Worm (Caenorhabditis elegans) whole organism, late embryonic: ENCODE data around the gene hch-1.

Experiments used
- C38D4.7 ChIP-seq: fragments of 200-800 bp; sonication (Bioruptor generic); optimal IDR thresholded peaks from 2 replicates; lab custom pipeline; 2018; ENCODE audit warnings: mild to moderate bottlenecking, missing genetic modification characterization, moderate library complexity, missing compliant biosample characterization
- K02D7.2 ChIP-seq: sonication (generic microtip); optimal IDR thresholded peaks from 2 replicates; lab custom pipeline; 2017; ENCODE audit warnings: mild to moderate bottlenecking, missing genetic modification characterization, missing compliant biosample characterization
- T23F11.4 ChIP-seq: fragments of 200-800 bp; sonication (Bioruptor generic); optimal IDR thresholded peaks from 2 replicates; lab custom pipeline; 2018; ENCODE audit warnings: mild to moderate bottlenecking, missing genetic modification characterization, missing compliant biosample characterization
- Y22D7AL.16 ChIP-seq: sonication (generic microtip); optimal IDR thresholded peaks from 2 replicates; lab custom pipeline; 2016; ENCODE audit warnings: missing genetic modification characterization, missing compliant biosample characterization
- ahr-1 ChIP-seq: sonication (generic microtip); optimal IDR thresholded peaks from 2 replicates; lab custom pipeline; 2016; ENCODE audit warnings: missing genetic modification characterization, missing compliant biosample characterization
- ama-1 ChIP-seq: fragments of 150-350 bp; optimal IDR thresholded peaks from 2 replicates; lab custom pipeline; 2014
- ceh-14 ChIP-seq: sonication (generic microtip); optimal IDR thresholded peaks from 2 replicates; lab custom pipeline; 2016; ENCODE audit warnings: missing genotype, missing genetic modification characterization, missing compliant biosample characterization
- ceh-18 ChIP-seq: sonication (generic microtip); optimal IDR thresholded peaks from 2 replicates; lab custom pipeline; 2016; ENCODE audit warnings: missing genetic modification characterization, missing compliant biosample characterization
- ceh-22 ChIP-seq: sonication (generic microtip); optimal IDR thresholded peaks from 2 replicates; lab custom pipeline; 2017; ENCODE audit warnings: missing biosample characterization, missing genetic modification characterization
- ceh-30 ChIP-seq: fragments of 150-350 bp; optimal IDR thresholded peaks from 2 replicates; lab custom pipeline; 2014; ENCODE audit warnings: missing biosample characterization, missing genetic modification characterization
- ceh-31 ChIP-seq: sonication (generic microtip); optimal IDR thresholded peaks from 2 replicates; lab custom pipeline; 2016; ENCODE audit warnings: missing genetic modification characterization, missing compliant biosample characterization
- ceh-34 ChIP-seq: sonication (generic microtip); optimal IDR thresholded peaks from 2 replicates; lab custom pipeline; 2016; ENCODE audit warnings: mild to moderate bottlenecking, missing genetic modification characterization, missing compliant biosample characterization
- ceh-45 ChIP-seq: fragments of 200-800 bp; sonication (Bioruptor generic); IDR thresholded peaks from 2 replicates; pipeline ENCODE4 v1.3.6; 2022; ENCODE audit warnings: missing genetic modification reagents, missing genetic modification characterization, missing compliant biosample characterization
- ceh-48 ChIP-seq: sonication (generic microtip); optimal IDR thresholded peaks from 2 replicates; lab custom pipeline; 2016; ENCODE audit warnings: missing genetic modification characterization, inconsistent platforms, missing compliant biosample characterization
- ceh-9 ChIP-seq: sonication (generic microtip); optimal IDR thresholded peaks from 2 replicates; lab custom pipeline; 2016; ENCODE audit warnings: mild to moderate bottlenecking, missing genetic modification characterization, inconsistent platforms, missing compliant biosample characterization
- dmd-4 ChIP-seq: sonication (generic microtip); optimal IDR thresholded peaks from 2 replicates; lab custom pipeline; 2016; ENCODE audit warnings: borderline replicate concordance, missing genetic modification characterization, missing compliant biosample characterization
- dve-1 ChIP-seq: sonication (generic microtip); optimal IDR thresholded peaks from 2 replicates; lab custom pipeline; 2017; ENCODE audit warnings: antibody characterized with exemption, mild to moderate bottlenecking, missing genetic modification characterization, missing compliant biosample characterization
- elt-2 ChIP-seq: sonication (generic microtip); optimal IDR thresholded peaks from 2 replicates; lab custom pipeline; 2016; ENCODE audit warnings: missing genetic modification reagents, missing genetic modification characterization, missing compliant biosample characterization
- eyg-1 ChIP-seq: sonication (generic microtip); optimal IDR thresholded peaks from 2 replicates; lab custom pipeline; 2016; ENCODE audit warnings: missing genotype, missing genetic modification characterization, missing compliant biosample characterization
- fkh-10 ChIP-seq: fragments of 150-350 bp; optimal IDR thresholded peaks from 2 replicates; lab custom pipeline; 2014; ENCODE audit warnings: missing biosample characterization, missing genetic modification reagents, missing genetic modification characterization
- gmeb-2 ChIP-seq: sonication (generic microtip); optimal IDR thresholded peaks from 2 replicates; lab custom pipeline; 2016; ENCODE audit warnings: missing genetic modification characterization, inconsistent platforms, missing compliant biosample characterization
- hlh-13 ChIP-seq: fragments of 200-800 bp; sonication (Bioruptor generic); optimal IDR thresholded peaks from 2 replicates; lab custom pipeline; 2018; ENCODE audit warnings: mild to moderate bottlenecking, missing genetic modification characterization, missing compliant biosample characterization
- hlh-15 ChIP-seq: sonication (generic microtip); optimal IDR thresholded peaks from 2 replicates; lab custom pipeline; 2016; ENCODE audit warnings: missing genetic modification characterization, missing compliant biosample characterization
- hlh-30 ChIP-seq: sonication (generic microtip); optimal IDR thresholded peaks from 2 replicates; lab custom pipeline; 2017; ENCODE audit warnings: antibody characterized with exemption, missing genetic modification characterization, missing compliant biosample characterization; ENCODE audit not compliant: insufficient read depth
- hlh-6 ChIP-seq: sonication (generic microtip); optimal IDR thresholded peaks from 2 replicates; lab custom pipeline; 2016; ENCODE audit warnings: missing genotype, missing genetic modification characterization, missing compliant biosample characterization
- lim-6 ChIP-seq: sonication (generic microtip); optimal IDR thresholded peaks from 2 replicates; lab custom pipeline; 2016; ENCODE audit warnings: missing genetic modification characterization, missing compliant biosample characterization
- mec-3 ChIP-seq: sonication (generic microtip); optimal IDR thresholded peaks from 2 replicates; lab custom pipeline; 2016; ENCODE audit warnings: borderline replicate concordance, missing genetic modification characterization, missing compliant biosample characterization
- nfya-1 ChIP-seq: sonication (generic microtip); optimal IDR thresholded peaks from 2 replicates; lab custom pipeline; 2017; ENCODE audit warnings: missing genetic modification characterization, mild to moderate bottlenecking, missing compliant biosample characterization, antibody characterized with exemption, moderate library complexity
- nhr-11 ChIP-seq: fragments of 150-350 bp; optimal IDR thresholded peaks from 2 replicates; lab custom pipeline; 2014; ENCODE audit warnings: missing biosample characterization, missing genetic modification characterization
- odd-2 ChIP-seq: sonication (generic microtip); optimal IDR thresholded peaks from 2 replicates; lab custom pipeline; 2017; ENCODE audit warnings: antibody characterized with exemption, mild to moderate bottlenecking, missing genetic modification characterization, missing compliant biosample characterization
- pag-3 ChIP-seq: sonication (generic microtip); optimal IDR thresholded peaks from 2 replicates; lab custom pipeline; 2016; ENCODE audit warnings: missing compliant biosample characterization, missing genetic modification characterization, borderline replicate concordance
- pax-1 ChIP-seq: fragments of 150-350 bp; optimal IDR thresholded peaks from 2 replicates; lab custom pipeline; 2014; ENCODE audit warnings: missing biosample characterization, missing genetic modification characterization
- pha-2 ChIP-seq: sonication (generic microtip); optimal IDR thresholded peaks from 2 replicates; lab custom pipeline; 2017; ENCODE audit warnings: mild to moderate bottlenecking, missing genetic modification characterization, missing compliant biosample characterization
- pha-4 ChIP-seq: fragments of 150-350 bp; optimal IDR thresholded peaks from 2 replicates; lab custom pipeline; 2018; ENCODE audit warnings: missing biosample characterization, missing genetic modification reagents, missing genetic modification characterization
- pqm-1 ChIP-seq: sonication (generic microtip); optimal IDR thresholded peaks from 2 replicates; lab custom pipeline; 2016; ENCODE audit warnings: missing genetic modification characterization, missing compliant biosample characterization
- pros-1 ChIP-seq: fragments of 150-350 bp; optimal IDR thresholded peaks from 2 replicates; lab custom pipeline; 2014; ENCODE audit warnings: missing biosample characterization, missing genetic modification reagents, missing genetic modification characterization
- sdc-2 ChIP-seq: sonication (generic microtip); optimal IDR thresholded peaks from 2 replicates; lab custom pipeline; 2016; ENCODE audit warnings: missing genotype, missing genetic modification characterization, missing compliant biosample characterization
- sox-4 ChIP-seq: sonication (generic microtip); optimal IDR thresholded peaks from 2 replicates; lab custom pipeline; 2017; ENCODE audit warnings: mild to moderate bottlenecking, missing genetic modification characterization, inconsistent platforms, missing compliant biosample characterization
- syd-9 ChIP-seq: sonication (generic microtip); optimal IDR thresholded peaks from 2 replicates; lab custom pipeline; 2016; ENCODE audit warnings: mild to moderate bottlenecking, missing genetic modification characterization, moderate library complexity, missing compliant biosample characterization
- tbx-2 ChIP-seq: sonication (generic microtip); optimal IDR thresholded peaks from 2 replicates; lab custom pipeline; 2016; ENCODE audit warnings: missing genetic modification characterization, missing compliant biosample characterization
- tbx-7 ChIP-seq: sonication (generic microtip); optimal IDR thresholded peaks from 2 replicates; lab custom pipeline; 2016; ENCODE audit warnings: missing genotype, missing genetic modification characterization, missing compliant biosample characterization
- unc-42 ChIP-seq: sonication (generic microtip); optimal IDR thresholded peaks from 2 replicates; lab custom pipeline; 2016; ENCODE audit warnings: missing genotype, missing genetic modification characterization, missing compliant biosample characterization
- unc-86 ChIP-seq: sonication (generic microtip); optimal IDR thresholded peaks from 2 replicates; lab custom pipeline; 2016; ENCODE audit warnings: missing genetic modification characterization, missing compliant biosample characterization
- zip-5 ChIP-seq: sonication (generic microtip); optimal IDR thresholded peaks from 2 replicates; lab custom pipeline; 2016; ENCODE audit warnings: missing genetic modification characterization, missing compliant biosample characterization

Gene hch-1

DNA sequence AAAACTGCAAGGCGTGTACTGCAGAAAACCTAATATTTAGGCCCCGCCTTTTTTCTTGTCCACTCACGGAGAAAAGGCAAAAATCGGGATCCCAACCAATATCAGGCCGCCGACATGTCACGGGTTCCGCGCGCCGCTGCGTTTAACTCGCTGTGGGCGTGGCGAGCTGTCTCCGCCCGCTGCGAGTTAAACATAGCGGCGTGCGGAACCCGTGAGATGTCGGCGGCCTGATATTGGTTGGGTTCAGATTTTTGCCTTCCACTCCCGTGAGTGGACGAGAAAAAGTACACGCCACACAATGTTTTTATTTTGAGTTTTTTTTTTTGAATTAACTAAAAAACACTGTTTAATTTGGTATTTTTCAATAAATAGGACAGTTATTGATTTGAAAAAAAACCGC is 15.7 kb upstream of the hch-1 start:
- no peak for TF ChIP-seq hlh-6 (tag; lab: Kevin White, UChicago)

DNA sequence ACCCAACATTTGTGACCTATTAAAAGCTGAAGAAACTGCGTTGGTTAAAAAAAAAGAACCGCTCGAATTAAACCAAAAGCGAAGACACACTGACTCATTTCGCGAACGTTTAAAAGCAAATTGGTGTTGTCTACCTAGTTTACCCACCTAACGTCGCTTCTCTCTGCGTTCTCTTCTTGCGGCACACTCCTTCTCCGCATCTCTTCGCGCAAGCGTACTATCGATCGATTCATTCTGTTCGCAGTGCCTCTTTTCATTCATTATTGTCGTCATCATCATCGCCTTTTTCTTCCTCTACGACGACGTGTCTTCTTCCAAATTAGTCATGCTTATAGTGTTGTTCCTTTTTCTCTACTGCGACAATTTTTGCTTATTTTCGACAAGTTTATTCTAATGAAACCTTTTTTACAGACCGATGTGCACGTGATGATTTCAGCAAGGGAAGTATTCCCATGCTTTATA is 11.4 kb upstream of the hch-1 start, which contains the start of gene atrn-1:
Gene atrn-1, plus strand, starts transcription at position 412 of the 462 bp plus-strand sequence.
- TF ChIP-seq ceh-45 (GFP tag; lab: Robert Waterston, UW) (no peak), sox-4 (tag; lab: Kevin White, UChicago) (no peak), ceh-31 (tag; lab: Kevin White, UChicago) (peak; percentile 44), ceh-48 (peak; percentile 48), nhr-11 (tag; lab: Kevin White, UChicago) (no peak)

DNA sequence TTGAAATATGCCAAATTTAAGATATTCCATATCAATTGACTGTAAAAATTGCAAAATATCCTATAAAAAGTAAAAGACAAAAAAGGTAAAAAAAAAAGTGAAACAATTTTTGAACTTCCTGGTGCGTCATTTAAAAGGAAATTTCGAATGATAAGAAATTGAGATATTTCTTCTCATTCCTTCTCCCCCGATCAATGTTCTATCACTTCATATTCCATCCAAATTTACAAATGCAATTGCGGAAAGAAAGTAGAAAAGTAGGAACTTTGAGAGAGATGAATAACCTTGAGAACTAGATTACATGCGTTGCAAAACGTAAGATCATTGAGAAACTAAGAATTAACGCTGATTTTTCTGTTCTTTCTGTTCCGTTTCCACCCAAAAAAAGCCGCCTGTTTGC is 9.8 kb upstream of the hch-1 start:
- no peak for TF ChIP-seq dmd-4 (tag; lab: Kevin White, UChicago)
- TF ChIP-seq pag-3 = no peak
- no peak for TF ChIP-seq ceh-48
- TF ChIP-seq unc-42 = no peak
- no peak for TF ChIP-seq sdc-2 (tag; lab: Kevin White, UChicago)
- TF ChIP-seq gmeb-2 (tag; lab: Kevin White, UChicago) = no peak
- TF ChIP-seq ceh-9 (tag; lab: Kevin White, UChicago) = no peak
- no peak for TF ChIP-seq ceh-34 (tag; lab: Kevin White, UChicago)
- no peak for TF ChIP-seq pax-1 (tag; lab: Kevin White, UChicago)
- TF ChIP-seq lim-6 = no peak
- TF ChIP-seq pha-4 (tag; lab: Kevin White, UChicago) = no peak
- no peak for TF ChIP-seq eyg-1
- no peak for TF ChIP-seq pros-1 (tag; lab: Kevin White, UChicago)
- no peak for TF ChIP-seq hlh-30 (tag; lab: Kevin White, UChicago)
- TF ChIP-seq ceh-30 = no peak
- no peak for TF ChIP-seq unc-86
- no peak for TF ChIP-seq ahr-1 (tag; lab: Kevin White, UChicago)

DNA sequence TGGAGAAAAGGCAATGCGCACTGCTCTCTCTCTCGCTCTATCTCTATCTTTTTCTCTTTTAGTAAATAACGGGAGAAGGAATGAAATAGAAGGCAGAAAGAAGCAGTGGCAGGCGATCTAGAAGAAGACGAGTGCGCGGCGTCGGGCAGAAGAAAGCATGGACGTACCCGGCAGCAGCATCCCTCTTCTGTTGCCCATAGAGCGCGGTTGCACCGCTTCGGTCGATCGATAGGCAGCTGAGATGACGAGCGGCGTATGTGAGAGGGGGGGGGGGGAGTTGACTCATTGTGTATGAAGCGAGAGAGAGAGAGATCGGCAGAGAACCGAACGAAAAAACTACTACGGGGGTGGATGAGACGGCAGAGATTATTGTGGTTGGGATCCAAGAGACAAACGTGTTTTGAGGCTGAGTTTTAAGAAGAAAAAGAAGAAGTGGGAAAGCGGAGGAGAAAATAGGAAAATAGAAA is 8.4 kb upstream of the hch-1 start:
- no peak for TF ChIP-seq unc-86
- no peak for TF ChIP-seq tbx-7 (tag; lab: Kevin White, UChicago)
- no peak for TF ChIP-seq nhr-11 (tag; lab: Kevin White, UChicago)
- TF ChIP-seq C38D4.7 = no peak
- TF ChIP-seq T23F11.4 (GFP tag; lab: Kevin White, UChicago) = no peak
- TF ChIP-seq hlh-15 (tag; lab: Kevin White, UChicago) = no peak
- no peak for TF ChIP-seq pha-2 (tag; lab: Kevin White, UChicago)
- TF ChIP-seq gmeb-2 (tag; lab: Kevin White, UChicago) = no peak
- peak; percentile 89 for TF ChIP-seq nfya-1 (tag; lab: Kevin White, UChicago)
- no peak for TF ChIP-seq ama-1 (lab: Kevin White, UChicago)
- no peak for TF ChIP-seq fkh-10 (GFP tag; lab: Kevin White, UChicago)
- TF ChIP-seq dve-1 (tag; lab: Kevin White, UChicago) = no peak
- peak; percentile 87 for TF ChIP-seq ceh-48
- peak; percentile 38 for TF ChIP-seq dmd-4 (tag; lab: Kevin White, UChicago)
- no peak for TF ChIP-seq hlh-13
- TF ChIP-seq elt-2 (tag; lab: Kevin White, UChicago) = peak; percentile 44
- peak; percentile 82 for TF ChIP-seq ceh-34 (tag; lab: Kevin White, UChicago)
- no peak for TF ChIP-seq ceh-9 (tag; lab: Kevin White, UChicago)
- no peak for TF ChIP-seq K02D7.2 (tag; lab: Kevin White, UChicago)
- peak; percentile 81 for TF ChIP-seq tbx-2 (tag; lab: Kevin White, UChicago)
- TF ChIP-seq ceh-14 (tag; lab: Kevin White, UChicago) = peak; percentile 81
- no peak for TF ChIP-seq ceh-45 (GFP tag; lab: Robert Waterston, UW)
- TF ChIP-seq ceh-22 = no peak
- peak; percentile 89 for TF ChIP-seq unc-42
- no peak for TF ChIP-seq Y22D7AL.16 (tag; lab: Kevin White, UChicago)
- peak; percentile 86 for TF ChIP-seq hlh-30 (tag; lab: Kevin White, UChicago)
- peak; percentile 97 for TF ChIP-seq ceh-18 (tag; lab: Kevin White, UChicago)
- TF ChIP-seq pax-1 (tag; lab: Kevin White, UChicago) = no peak
- no peak for TF ChIP-seq pha-4 (tag; lab: Kevin White, UChicago)
- TF ChIP-seq odd-2 (tag; lab: Kevin White, UChicago) = no peak
- peak; percentile 44 for TF ChIP-seq syd-9 (tag; lab: Kevin White, UChicago)
- no peak for TF ChIP-seq mec-3 (tag; lab: Kevin White, UChicago)
- TF ChIP-seq lim-6 = no peak
- no peak for TF ChIP-seq ahr-1 (tag; lab: Kevin White, UChicago)
- peak; percentile 15 for TF ChIP-seq pag-3
- peak; percentile 57 for TF ChIP-seq pqm-1 (tag; lab: Kevin White, UChicago)
- TF ChIP-seq zip-5 (tag; lab: Kevin White, UChicago) = no peak
